Worm (Caenorhabditis elegans) whole organism, L1 larva: ENCODE results near the gene ama-1.

Experiments used
- C34B4.2 ChIP-seq: sonication (generic microtip); optimal IDR thresholded peaks from 2 replicates; lab custom pipeline; 2017; ENCODE audit warnings: mild to moderate bottlenecking, missing genetic modification characterization, missing compliant biosample characterization
- ceh-8 ChIP-seq: fragments of 200-800 bp; sonication (Bioruptor generic); optimal IDR thresholded peaks from 2 replicates; lab custom pipeline; 2018; ENCODE audit warnings: mild to moderate bottlenecking, missing genetic modification characterization, moderate library complexity, missing compliant biosample characterization
- elt-3 ChIP-seq, 6 experiments: fragments of 150-350 bp in 1 of 6; sonication (generic microtip); optimal IDR thresholded peaks; 2 replicates each; lab custom pipeline; 2017 to 2018; ENCODE audit warnings: missing biosample characterization in 6 of 6, missing genetic modification characterization in 6 of 6, inconsistent platforms in 1 of 6
- ets-5 ChIP-seq: fragments of 200-800 bp; sonication (Bioruptor generic); IDR thresholded peaks from 2 replicates; pipeline ENCODE4 v1.3.6; 2022; ENCODE audit warnings: missing genetic modification characterization, missing compliant biosample characterization
- fkh-10 ChIP-seq: sonication (generic microtip); optimal IDR thresholded peaks from 2 replicates; lab custom pipeline; 2017; ENCODE audit warnings: missing biosample characterization, missing genetic modification reagents, missing genetic modification characterization
- fkh-4 ChIP-seq: sonication (generic microtip); optimal IDR thresholded peaks from 2 replicates; lab custom pipeline; 2016; ENCODE audit warnings: missing compliant biosample characterization, missing genetic modification characterization, borderline replicate concordance
- fkh-8 ChIP-seq: sonication (generic microtip); optimal IDR thresholded peaks from 2 replicates; lab custom pipeline; 2016; ENCODE audit warnings: mild to moderate bottlenecking, missing genetic modification characterization, missing compliant biosample characterization
- hlh-17 ChIP-seq: fragments of 200-800 bp; sonication (Bioruptor generic); optimal IDR thresholded peaks from 2 replicates; lab custom pipeline; 2018; ENCODE audit warnings: missing genetic modification characterization, mild to moderate bottlenecking, missing compliant biosample characterization, moderate library complexity, borderline replicate concordance
- hpl-2 ChIP-seq: fragments of 150-350 bp; optimal IDR thresholded peaks from 2 replicates; lab custom pipeline; 2014; ENCODE audit warnings: missing biosample characterization, missing genetic modification reagents, missing genetic modification characterization
- lin-13 ChIP-seq: fragments of 150-350 bp; optimal IDR thresholded peaks from 2 replicates; lab custom pipeline; 2014; ENCODE audit warnings: missing biosample characterization, missing genetic modification reagents, missing genetic modification characterization
- lin-35 ChIP-seq, 2 experiments: fragments of 150-350 bp; optimal IDR thresholded peaks; 2 replicates each; lab custom pipeline; 2014; ENCODE audit warnings: missing biosample characterization in 2 of 2, missing genetic modification characterization in 2 of 2, missing genetic modification reagents in 2 of 2
- lin-39 ChIP-seq: fragments of 150-350 bp; optimal IDR thresholded peaks from 2 replicates; lab custom pipeline; 2014; ENCODE audit warnings: missing biosample characterization, missing genetic modification reagents, missing genetic modification characterization
- lir-3 ChIP-seq: sonication (generic microtip); optimal IDR thresholded peaks from 2 replicates; lab custom pipeline; 2016; ENCODE audit warnings: mild to moderate bottlenecking, missing genetic modification characterization, moderate library complexity, missing compliant biosample characterization; ENCODE audit not compliant: poor library complexity
- mdl-1 ChIP-seq, 2 experiments: fragments of 150-350 bp; optimal IDR thresholded peaks; 2 replicates each; lab custom pipeline; 2014 to 2017; ENCODE audit warnings: missing biosample characterization in 2 of 2, missing genetic modification characterization in 2 of 2, inconsistent platforms in 1 of 2
- mef-2 ChIP-seq: fragments of 150-350 bp; optimal IDR thresholded peaks from 2 replicates; lab custom pipeline; 2014; ENCODE audit warnings: missing biosample characterization, missing genetic modification characterization
- nhr-19 ChIP-seq: fragments of 200-800 bp; sonication (Bioruptor generic); conservative IDR thresholded peaks from 2 replicates; pipeline ENCODE4 v1.3.6; 2022; ENCODE audit warnings: missing genetic modification characterization, missing compliant biosample characterization
- nhr-71 ChIP-seq: sonication (generic microtip); optimal IDR thresholded peaks from 2 replicates; lab custom pipeline; 2016; ENCODE audit warnings: mild to moderate bottlenecking, missing genetic modification characterization, moderate library complexity, missing compliant biosample characterization
- nhr-76 ChIP-seq: sonication (generic microtip); optimal IDR thresholded peaks from 2 replicates; lab custom pipeline; 2017; ENCODE audit warnings: missing biosample characterization, missing genetic modification characterization
- nhr-84 ChIP-seq: sonication (generic microtip); optimal IDR thresholded peaks from 2 replicates; lab custom pipeline; 2017; ENCODE audit warnings: missing biosample characterization, missing genetic modification characterization
- nhr-85 ChIP-seq: sonication (generic microtip); peaks from one replicate; lab custom pipeline; 2016; ENCODE audit warnings: missing genetic modification characterization, inconsistent platforms, missing compliant biosample characterization
- pax-3 ChIP-seq: fragments of 200-800 bp; sonication (Bioruptor generic); optimal IDR thresholded peaks from 2 replicates; lab custom pipeline; 2018; ENCODE audit warnings: mild to moderate bottlenecking, missing genetic modification characterization, moderate library complexity, missing compliant biosample characterization
- snpc-4 ChIP-seq: fragments of 150-350 bp; optimal IDR thresholded peaks from 2 replicates; lab custom pipeline; 2014; ENCODE audit warnings: missing biosample characterization, missing genetic modification characterization
- sox-4 ChIP-seq: sonication (generic microtip); optimal IDR thresholded peaks from 2 replicates; lab custom pipeline; 2016; ENCODE audit warnings: missing genetic modification characterization, missing compliant biosample characterization
- sptf-1 ChIP-seq: fragments of 150-350 bp; optimal IDR thresholded peaks from 2 replicates; lab custom pipeline; 2014; ENCODE audit warnings: missing biosample characterization, missing genetic modification characterization
- tbx-2 ChIP-seq: sonication (generic microtip); optimal IDR thresholded peaks from 2 replicates; lab custom pipeline; 2016; ENCODE audit warnings: missing genetic modification characterization, missing compliant biosample characterization
- tlp-1 ChIP-seq: fragments of 150-350 bp; optimal IDR thresholded peaks from 2 replicates; lab custom pipeline; 2014; ENCODE audit warnings: missing biosample characterization, missing genetic modification characterization
- unc-130 ChIP-seq: fragments of 150-350 bp; optimal IDR thresholded peaks from 2 replicates; lab custom pipeline; 2017; ENCODE audit warnings: missing biosample characterization, missing genetic modification characterization, inconsistent platforms
- zip-4 ChIP-seq: fragments of 200-800 bp; sonication (Bioruptor generic); optimal IDR thresholded peaks from 2 replicates; lab custom pipeline; 2018; ENCODE audit warnings: mild to moderate bottlenecking, missing genetic modification characterization, moderate library complexity, missing compliant biosample characterization
- ztf-11 ChIP-seq, 2 experiments: sonication (generic microtip); optimal IDR thresholded peaks; 2 replicates each; lab custom pipeline; 2016 to 2017; ENCODE audit warnings: missing genetic modification characterization in 2 of 2, missing biosample characterization in 1 of 2, missing compliant biosample characterization in 1 of 2

ama-1 gene

ce11 chrIV:4264649-4265048, 16.8 kb downstream of the ama-1 start:
- TF ChIP-seq ztf-11 (tag; optimal IDR thresholded peaks at IDR 0.05; lab: Kevin White, UChicago), result no peak
- TF ChIP-seq mdl-1 (tag; optimal IDR thresholded peaks at IDR 0.05; lab: Kevin White, UChicago), result no peak
- peak; percentile 74 for TF ChIP-seq ceh-8 (GFP tag; lab: Kevin White, UChicago)

ce11 chrIV:4265224-4265623, 17.4 kb downstream of the ama-1 start, which contains the start of gene F36A4.5:
F36A4.5 (plus strand) TSS chrIV:4265524.
- no peak for TF ChIP-seq lin-35 (GFP tag; optimal IDR thresholded peaks at IDR 0.05; lab: Kevin White, UChicago)
- TF ChIP-seq mef-2 (tag; lab: Kevin White, UChicago), result no peak
- TF ChIP-seq C34B4.2 (tag; lab: Kevin White, UChicago), result no peak
- TF ChIP-seq, all 84 proteins: peak for 0

ce11 chrIV:4265951-4266350, 18.1 kb downstream of the ama-1 start:
- no peak for TF ChIP-seq sptf-1
- TF ChIP-seq hlh-17 (GFP tag; lab: Kevin White, UChicago), result no peak
- TF ChIP-seq snpc-4 (tag; lab: Kevin White, UChicago), result peak; percentile 63
- TF ChIP-seq nhr-84 (tag; lab: Kevin White, UChicago), result no peak
- TF ChIP-seq nhr-85 (tag; lab: Kevin White, UChicago), result peak; percentile 37
- TF ChIP-seq, all 84 proteins: peak for 2

- no peak for TF ChIP-seq zip-4 (GFP tag; lab: Kevin White, UChicago)
- TF ChIP-seq fkh-8, result no peak
- no peak for TF ChIP-seq hpl-2
Observed at ce11 chrIV:4267320-4267719, 19.4 kb downstream of the ama-1 start, which contains the start of gene F36A4.4. F36A4.4 (plus strand) TSS chrIV:4267620.

ce11 chrIV:4269308-4269707, 21.4 kb downstream of the ama-1 start, which contains the start of gene F36A4.3:
F36A4.3 (plus strand) TSS chrIV:4269608.
- TF ChIP-seq fkh-4 (tag; lab: Kevin White, UChicago) (no peak), lin-39 (tag; lab: Kevin White, UChicago) (no peak), lir-3 (no peak), nhr-85 (tag; lab: Kevin White, UChicago) (no peak)

- TF ChIP-seq sox-4 (tag; lab: Kevin White, UChicago) (no peak), tbx-2 (tag; lab: Kevin White, UChicago) (no peak), nhr-19 (GFP tag; lab: Robert Waterston, UW) (no peak), ets-5 (GFP tag; lab: Robert Waterston, UW) (no peak), pax-3 (no peak), unc-130 (tag; lab: Kevin White, UChicago) (no peak), tlp-1 (tag; lab: Kevin White, UChicago) (no peak), nhr-76 (tag; lab: Kevin White, UChicago) (no peak)
- TF ChIP-seq, all 84 proteins: peak for 0
Observed at ce11 chrIV:4270925-4271324, 23.1 kb downstream of the ama-1 start, which contains the start of gene F36A4.2. F36A4.2 (plus strand) TSS chrIV:4271225.

ce11 chrIV:4272167-4272566, 24.3 kb downstream of the ama-1 start, which contains the start of gene F36A4.1:
F36A4.1 (plus strand) TSS chrIV:4272467.
- TF ChIP-seq lin-13 (GFP tag; lab: Kevin White, UChicago), result no peak
- no peak for TF ChIP-seq nhr-71 (tag; lab: Kevin White, UChicago)
- no peak for TF ChIP-seq fkh-10 (GFP tag; lab: Kevin White, UChicago)
- TF ChIP-seq tbx-2 (tag; lab: Kevin White, UChicago), result no peak
- TF ChIP-seq elt-3 (tag; optimal IDR thresholded peaks at IDR 0.05; lab: Kevin White, UChicago), result no peak
- peak; percentile 31 for TF ChIP-seq nhr-85 (tag; lab: Kevin White, UChicago)
